Worm (Caenorhabditis elegans) whole organism, dauer: ENCODE measurements around the gene rom-3.

Experiments
- unc-62 ChIP-seq: sonication (generic microtip); optimal IDR thresholded peaks from 2 replicates; lab custom pipeline; 2017; ENCODE audit warnings: missing biosample characterization, missing genetic modification reagents, missing genetic modification characterization

Gene rom-3

DNA sequence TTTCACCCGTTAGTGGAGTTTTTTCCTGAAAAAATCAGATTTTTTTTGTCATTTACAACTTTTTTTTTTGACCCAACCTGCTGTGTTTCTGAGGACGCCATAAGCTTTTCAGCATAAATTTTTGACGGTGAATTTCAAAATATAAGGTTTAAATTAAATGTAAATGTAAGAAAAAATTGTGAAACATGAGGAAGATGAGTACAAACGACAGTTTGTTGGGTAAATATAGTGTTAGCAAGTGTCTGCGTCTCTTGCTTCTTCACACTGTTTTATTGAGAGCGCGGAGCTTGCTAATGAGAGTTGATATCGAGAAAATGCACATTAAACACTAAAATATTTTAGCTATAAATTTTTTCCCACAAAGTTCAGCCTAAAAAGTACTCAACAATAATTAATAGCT, at the start of gene rom-3:
Gene rom-3, minus strand, starts transcription at position 101 of the 400 bp plus-strand sequence.
- TF ChIP-seq unc-62, result no peak

DNA sequence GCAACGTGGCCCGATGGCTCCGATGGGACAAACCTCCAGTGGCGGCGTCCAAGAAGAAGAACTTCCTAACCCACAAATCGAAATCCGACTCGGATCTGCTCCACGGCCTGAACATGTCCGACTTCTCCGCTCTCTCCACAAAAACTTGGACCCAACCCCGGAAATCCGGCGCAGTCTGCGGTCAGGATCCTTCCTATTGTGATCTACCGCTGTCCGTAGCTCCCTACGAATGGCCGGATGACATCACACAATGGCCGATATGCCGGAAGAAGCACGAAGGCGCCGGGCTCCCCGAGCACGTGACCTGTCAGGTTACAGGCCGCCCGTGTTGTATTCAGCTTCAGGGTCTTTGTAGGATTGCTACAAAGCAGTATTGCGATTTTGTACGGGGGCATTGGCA, 40.0 kb upstream of the rom-3 start:
- TF ChIP-seq unc-62, result no peak

DNA sequence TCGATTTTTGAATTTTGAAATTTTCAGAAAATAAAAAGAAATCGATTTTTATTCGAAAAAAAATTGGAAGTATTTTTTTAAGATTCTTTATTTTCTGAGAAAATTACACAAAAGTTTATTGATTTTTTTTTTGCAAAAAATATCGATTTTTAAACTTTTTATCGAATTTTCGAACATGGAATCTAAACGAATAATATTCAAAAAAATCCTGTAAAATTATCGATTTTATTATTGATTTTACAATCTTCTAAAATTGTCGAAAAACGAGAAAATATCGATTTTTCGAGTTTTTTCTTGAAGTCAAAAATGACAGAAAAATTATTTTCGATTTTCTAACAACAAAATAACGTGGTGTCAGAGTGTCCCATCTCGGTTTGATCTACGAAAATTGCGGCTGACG, 35.4 kb upstream of the rom-3 start:
- TF ChIP-seq unc-62, result no peak

DNA sequence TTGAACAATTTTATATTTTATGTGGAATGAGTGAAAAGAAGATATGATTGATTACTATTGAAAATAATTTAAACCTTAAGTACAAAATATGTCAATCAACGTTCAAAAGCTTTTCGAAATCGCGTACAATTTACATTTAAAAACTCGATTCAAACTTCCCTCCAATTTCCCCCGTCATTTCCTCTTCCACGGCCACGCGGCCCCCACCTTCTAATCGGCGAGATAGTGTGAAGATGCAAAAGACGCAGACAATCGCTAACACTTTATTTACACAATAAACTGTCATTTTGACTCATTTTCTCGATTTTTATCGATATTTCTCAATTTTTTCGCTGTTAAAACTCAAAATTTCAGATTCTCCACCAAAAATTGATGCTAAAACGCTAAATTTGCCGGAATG, 25.1 kb upstream of the rom-3 start, which contains the start of gene rom-4:
Gene rom-4, plus strand, starts transcription at position 398 of the 400 bp plus-strand sequence.
- TF ChIP-seq unc-62, result no peak

DNA sequence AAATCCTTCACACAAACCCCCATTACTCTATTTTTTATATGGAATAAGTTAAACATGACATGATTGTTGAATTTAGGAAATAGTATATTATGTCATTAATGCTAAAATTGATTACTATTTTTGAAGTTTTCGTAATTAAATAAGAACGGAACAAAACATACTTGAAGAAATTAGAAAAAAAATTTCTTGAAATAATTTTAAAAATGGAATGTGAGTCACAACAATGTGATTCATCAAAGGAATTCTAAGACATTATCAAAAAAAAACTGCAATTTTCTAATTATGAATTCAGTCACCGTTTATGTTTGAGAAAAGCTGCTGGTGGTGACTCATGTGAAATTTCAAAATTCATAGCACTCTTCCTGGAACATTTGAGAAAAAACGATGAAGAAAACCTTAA, 18.1 kb upstream of the rom-3 start, which contains the start of gene nccd-1:
Gene nccd-1, plus strand, starts transcription at position 301 of the 400 bp plus-strand sequence.
- no peak for TF ChIP-seq unc-62

DNA sequence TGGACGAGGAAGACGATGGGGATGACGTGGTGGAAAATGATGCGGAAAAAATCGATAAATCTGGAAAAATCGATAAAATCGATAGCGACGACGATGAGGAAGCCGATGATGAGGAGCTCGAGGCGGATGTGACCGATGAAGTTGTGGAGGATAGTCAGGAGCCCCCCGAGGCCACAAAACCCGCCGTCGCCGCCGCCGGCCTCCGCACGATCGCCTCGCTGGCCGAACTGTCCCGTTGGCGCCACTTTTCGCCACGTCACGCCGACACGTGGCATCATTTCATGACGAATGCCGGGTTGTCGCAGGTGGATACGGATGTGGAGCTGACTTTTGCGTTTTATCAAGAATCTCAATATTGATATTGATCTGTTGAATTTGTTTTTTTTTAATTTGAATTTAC, 7.8 kb downstream of the rom-3 start:
- no peak for TF ChIP-seq unc-62

DNA sequence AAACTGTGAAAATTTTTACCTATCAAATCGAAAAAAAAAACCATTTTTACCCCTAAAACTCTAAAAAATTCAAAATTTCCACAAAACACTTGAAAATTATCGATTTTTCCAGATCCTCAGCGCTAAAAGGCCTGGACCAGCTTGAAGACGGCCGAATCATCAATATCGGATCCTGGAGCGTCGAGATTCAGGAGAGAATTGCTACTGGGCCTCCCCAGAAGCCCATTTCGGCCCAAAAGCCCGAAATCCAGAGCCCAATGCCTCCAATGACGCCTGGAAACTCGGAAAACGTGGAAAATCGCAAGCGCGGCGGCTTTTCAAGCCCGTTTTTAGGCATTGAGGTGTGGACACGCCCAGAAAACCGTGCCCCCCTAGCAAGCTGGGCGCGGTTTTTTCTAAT, 17.9 kb downstream of the rom-3 start:
- TF ChIP-seq unc-62, result no peak

DNA sequence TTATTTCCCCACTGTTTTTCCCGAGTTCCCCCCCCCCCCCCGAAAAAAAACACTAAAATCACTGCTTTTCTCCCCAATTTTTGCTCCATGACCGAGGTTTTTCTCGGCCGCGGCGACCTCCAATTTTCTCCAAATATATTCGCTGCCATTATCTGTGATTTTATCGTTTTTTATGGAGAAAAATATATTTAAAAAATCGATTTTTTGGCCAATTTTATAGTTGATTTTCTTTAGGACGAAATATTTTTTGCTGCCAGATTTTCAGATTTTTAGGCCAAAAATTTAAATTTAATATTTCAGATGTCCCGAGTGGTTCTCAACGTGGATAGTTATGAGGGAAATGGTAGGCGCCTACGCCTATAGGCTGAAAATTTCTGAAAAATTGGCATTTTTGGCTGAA, 20.5 kb downstream of the rom-3 start, which contains the start of gene rad-54.B:
Gene rad-54.B, plus strand, starts transcription at position 301 of the 400 bp plus-strand sequence.
- no peak for TF ChIP-seq unc-62

DNA sequence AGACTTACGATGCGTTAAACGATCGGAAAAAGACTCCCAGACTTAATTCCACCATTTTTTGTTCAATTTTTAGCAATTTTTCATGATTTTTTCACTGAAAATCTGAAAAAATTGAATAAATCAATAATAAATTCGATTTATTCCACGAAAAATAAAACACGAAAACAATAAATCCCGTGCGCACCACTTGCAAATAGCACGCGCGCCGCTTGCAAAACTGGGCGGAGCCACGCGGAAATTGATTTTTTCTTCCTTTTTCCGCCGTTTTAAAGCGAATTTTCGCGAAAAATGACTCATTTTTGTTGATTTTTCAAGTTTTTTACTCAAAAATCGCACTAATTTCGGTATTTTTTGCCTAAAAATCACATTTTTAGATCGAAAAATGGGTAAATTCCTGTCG, 23.5 kb downstream of the rom-3 start, which contains the start of the genes Y116A8C.9 and arf-6:
Gene Y116A8C.9, minus strand, starts transcription at position 55 of the 400 bp plus-strand sequence.
Gene arf-6, plus strand, starts transcription at position 375 of the 400 bp plus-strand sequence.
- TF ChIP-seq unc-62, result no peak

DNA sequence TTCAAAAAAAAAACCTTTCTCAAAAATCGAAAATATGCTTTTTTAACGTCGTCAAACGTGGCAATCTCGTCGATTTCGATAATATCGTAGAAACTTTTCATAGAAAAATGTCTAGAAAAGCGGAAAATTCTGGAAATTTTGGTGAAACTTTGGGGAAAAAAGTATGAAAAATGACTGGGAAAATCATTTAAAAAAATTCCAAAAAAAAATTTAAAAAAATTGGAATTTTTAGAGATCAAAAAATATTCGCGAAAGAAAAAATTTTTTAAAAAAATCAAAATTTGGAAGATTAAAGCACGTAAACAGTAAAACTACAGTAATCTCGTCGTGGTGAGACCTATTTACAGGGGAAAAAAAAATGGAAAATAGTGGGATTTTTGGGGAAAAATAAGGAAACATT, 31.3 kb downstream of the rom-3 start, which contains the start of gene Y116A8C.10:
Gene Y116A8C.10, minus strand, starts transcription at position 101 of the 400 bp plus-strand sequence.
- TF ChIP-seq unc-62, result no peak

DNA sequence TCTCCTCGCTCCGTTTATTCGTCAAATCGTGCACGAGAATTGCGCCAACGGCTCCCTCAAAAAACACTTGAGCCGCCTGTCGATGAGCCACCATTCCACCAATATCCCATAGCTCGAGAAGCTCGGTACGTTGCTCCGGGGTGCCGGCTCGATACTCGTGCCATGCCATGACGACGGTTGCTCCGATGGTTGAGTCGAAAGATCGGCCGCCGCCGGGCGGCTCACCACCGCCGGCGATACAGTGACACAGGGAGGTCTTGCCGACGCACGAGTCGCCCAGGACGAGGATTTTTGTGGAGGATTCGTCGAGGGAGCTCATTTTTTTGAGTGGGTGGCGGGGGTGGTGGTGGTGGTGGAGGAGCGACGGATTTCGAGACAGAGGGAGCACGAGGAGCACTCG, 34.2 kb downstream of the rom-3 start:
- TF ChIP-seq unc-62, result no peak

DNA sequence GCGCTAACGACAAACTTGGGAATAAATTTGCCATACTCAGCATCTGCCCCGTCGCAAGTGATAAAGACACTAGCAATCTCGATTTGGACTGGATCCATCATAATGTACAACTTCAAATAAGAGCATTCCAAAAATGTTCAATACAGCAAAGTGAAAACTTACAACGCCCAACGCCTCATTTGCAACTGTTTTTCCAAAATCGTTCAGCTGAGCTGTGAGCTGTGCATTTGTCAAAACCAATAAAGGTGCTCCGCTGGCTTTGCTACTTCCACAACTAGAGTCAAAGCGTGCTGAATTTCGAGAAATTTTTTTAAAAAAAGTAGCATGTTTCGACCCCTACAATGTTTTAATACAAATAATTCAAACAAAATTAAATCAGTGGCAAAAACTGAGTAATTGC, 39.2 kb downstream of the rom-3 start, which contains the start of gene Y116A8C.49:
Gene Y116A8C.49, minus strand, starts transcription at position 101 of the 400 bp plus-strand sequence.
- no peak for TF ChIP-seq unc-62

DNA sequence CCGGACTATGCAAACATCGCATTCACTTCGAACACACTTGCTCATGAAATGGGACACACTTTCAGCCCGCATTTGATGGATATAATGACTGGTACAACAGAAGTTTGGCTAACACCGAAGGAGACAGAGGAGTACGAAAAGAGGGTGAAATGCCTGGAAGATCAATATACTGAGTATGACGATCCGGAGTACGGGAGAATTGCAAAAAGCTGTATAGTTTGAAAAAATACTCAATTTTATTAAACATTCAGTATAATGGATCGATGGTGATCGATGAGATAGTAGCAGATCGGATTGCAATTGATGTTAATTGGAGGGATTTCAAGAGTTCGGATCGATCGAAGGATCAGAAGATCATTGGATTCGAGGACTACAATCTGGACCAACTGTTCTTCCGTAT, 43.7 kb downstream of the rom-3 start:
- TF ChIP-seq unc-62, result no peak

DNA sequence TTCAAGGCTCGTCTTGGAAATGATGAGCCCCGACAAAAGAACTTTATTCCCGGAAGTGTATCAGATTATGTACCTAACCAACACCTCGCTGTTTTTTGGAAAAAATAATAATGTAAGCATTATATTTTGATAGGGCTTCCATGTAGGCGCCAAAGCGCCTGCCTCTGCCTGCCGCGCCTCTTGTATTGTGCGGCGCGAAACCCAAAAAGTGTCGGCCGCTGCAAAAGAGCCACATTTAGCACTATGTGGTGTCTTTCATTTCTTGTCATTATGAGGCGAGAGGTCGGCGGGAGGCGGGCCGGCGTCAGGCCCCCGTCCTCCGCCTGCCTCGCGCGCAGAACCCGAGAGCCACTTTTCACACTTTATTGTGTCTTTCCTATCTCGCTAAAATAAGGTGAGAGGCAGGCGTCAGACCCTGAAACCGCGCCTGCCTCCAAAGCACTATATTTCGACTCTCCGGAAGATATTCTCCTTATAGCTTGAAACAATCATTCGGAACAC, 44.9 kb downstream of the rom-3 start:
- no peak for TF ChIP-seq unc-62

DNA sequence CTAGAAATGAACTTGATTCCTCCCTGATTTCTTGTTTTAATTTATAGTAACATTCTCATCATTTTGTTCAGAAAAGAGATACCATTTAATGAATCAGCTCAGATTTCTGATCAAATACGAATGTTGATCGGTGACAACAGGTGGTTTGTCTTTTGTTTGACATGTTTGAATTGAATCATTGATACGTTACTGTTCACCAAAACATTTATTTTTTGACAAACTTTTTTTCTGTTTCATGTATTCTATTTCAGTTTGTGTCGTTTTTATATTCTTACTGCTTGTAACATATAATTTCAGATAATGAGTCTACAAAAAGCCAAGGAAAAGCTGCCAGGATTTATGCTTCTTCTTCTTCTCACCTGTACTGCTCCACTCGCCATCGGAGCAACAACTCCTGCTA, 46.2 kb downstream of the rom-3 start, which contains the start of gene nep-24:
Gene nep-24, plus strand, starts transcription at position 301 of the 400 bp plus-strand sequence.
- no peak for TF ChIP-seq unc-62

DNA sequence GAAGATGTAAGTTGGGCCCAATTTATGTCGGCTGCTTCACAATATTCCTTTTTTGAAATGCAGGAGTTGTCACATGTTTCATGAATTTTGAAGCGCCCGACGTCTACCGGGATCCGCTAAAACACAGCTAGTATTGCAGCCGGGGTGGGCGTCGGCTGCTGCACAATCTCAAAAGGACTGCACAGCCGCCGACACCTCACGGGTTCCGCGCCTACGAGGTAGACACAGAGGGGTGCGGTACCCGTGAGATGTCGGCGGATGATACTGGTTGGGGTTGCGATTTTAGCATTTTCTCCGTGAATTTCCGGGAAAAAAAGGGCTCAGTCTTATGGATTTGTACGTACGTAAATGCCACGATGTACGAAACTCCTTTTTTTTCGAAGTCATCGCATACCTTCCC, 48.3 kb downstream of the rom-3 start:
- no peak for TF ChIP-seq unc-62

DNA sequence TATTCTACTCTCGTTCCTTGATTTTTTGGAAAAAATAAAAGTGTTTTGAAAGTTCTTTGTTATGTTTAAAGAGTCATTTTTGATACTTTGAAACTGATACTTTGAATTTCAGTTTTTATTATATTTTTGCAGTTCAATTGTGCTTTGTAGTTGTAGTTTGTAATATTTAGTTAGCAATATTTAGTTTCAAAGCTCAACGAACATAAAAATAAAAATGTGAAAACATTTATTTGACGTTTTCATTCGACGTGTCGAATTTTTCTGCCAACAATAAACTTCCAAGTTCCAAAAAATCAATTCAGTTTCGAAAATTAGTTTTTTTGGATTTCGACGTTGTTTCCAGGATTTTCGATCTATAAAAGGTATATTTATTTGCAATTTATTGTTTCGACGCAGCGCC, 50.2 kb downstream of the rom-3 start, which contains the start of gene nep-23:
Gene nep-23, plus strand, starts transcription at position 301 of the 400 bp plus-strand sequence.
- TF ChIP-seq unc-62, result no peak

DNA sequence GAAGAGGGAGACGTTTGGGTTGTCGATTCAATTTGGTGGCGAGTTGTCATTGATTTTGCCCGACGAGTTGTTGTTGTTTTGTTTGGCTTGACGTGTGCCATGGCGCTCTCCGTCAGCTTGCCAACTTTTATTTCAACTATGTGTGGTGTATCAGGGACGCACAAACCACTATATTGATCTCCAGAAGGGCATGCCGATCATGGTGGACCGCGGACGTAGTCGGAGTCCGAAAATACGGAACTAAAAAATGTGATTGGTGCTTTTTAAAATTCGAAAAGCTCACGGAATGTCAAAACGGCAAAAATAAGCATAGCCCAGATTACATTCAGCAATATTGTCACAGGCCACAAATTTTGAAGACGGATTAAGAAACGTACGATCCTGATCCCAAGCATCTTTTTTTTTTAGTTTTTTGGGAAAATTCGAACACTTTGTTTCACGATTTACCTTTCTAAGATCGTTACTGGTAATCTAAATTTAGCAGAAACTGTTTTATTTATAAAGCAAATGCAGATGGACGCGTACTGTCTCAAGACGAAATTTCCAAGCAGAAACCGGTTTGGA, 51.0 kb downstream of the rom-3 start, which contains the start of the genes Y116A8C.470 and Y116A8C.463:
Gene Y116A8C.470, minus strand, starts transcription at position 101 of the 564 bp plus-strand sequence.
Gene Y116A8C.463, plus strand, starts transcription at position 514 of the 564 bp plus-strand sequence.
- TF ChIP-seq unc-62, result no peak
